Fruit fly (Drosophila melanogaster) whole organism, embryonic: ENCODE results near the gene DEF8.
A peak's percentile ranks its signal among the peaks of the same experiment; 100 is the strongest.

Experiments
- Asciz ChIP-seq: fragments of 200-800 bp; sonication (Bioruptor generic); optimal IDR thresholded peaks from 2 replicates; lab custom pipeline; 2017; ENCODE audit warnings: missing biosample characterization, mild to moderate bottlenecking, missing genetic modification characterization, missing genetic modification reagents
- Blimp-1 ChIP-seq: fragments of 200-800 bp; sonication (Bioruptor generic); optimal IDR thresholded peaks from 3 replicates; lab custom pipeline; 2018; ENCODE audit warnings: missing biosample characterization, missing genetic modification characterization, mild to moderate bottlenecking, moderate library complexity, missing genetic modification reagents
- CG10209 ChIP-seq: fragments of 200-800 bp; sonication (Bioruptor generic); optimal IDR thresholded peaks from 3 replicates; lab custom pipeline; 2017; ENCODE audit warnings: missing biosample characterization, mild to moderate bottlenecking, missing genetic modification characterization, missing genetic modification reagents
- CG12769 ChIP-seq: fragments of 200-800 bp; sonication (Bioruptor generic); optimal IDR thresholded peaks from 2 replicates; lab custom pipeline; 2019; ENCODE audit warnings: missing biosample characterization, mild to moderate bottlenecking, missing genetic modification characterization, moderate library complexity
- CG12942 ChIP-seq: fragments of 200-800 bp; sonication (Bioruptor generic); optimal IDR thresholded peaks from 3 replicates; lab custom pipeline; 2016; ENCODE audit warnings: missing biosample characterization, missing genetic modification characterization
- CG13287 ChIP-seq: fragments of 200-800 bp; sonication (Bioruptor generic); IDR thresholded peaks from 2 replicates; pipeline ENCODE4 v1.3.6; 2022; ENCODE audit warnings: missing biosample characterization, missing genetic modification characterization; ENCODE audit not compliant: partially characterized antibody
- CG13296 ChIP-seq: fragments of 200-800 bp; sonication (Bioruptor generic); optimal IDR thresholded peaks from 3 replicates; lab custom pipeline; 2018; ENCODE audit warnings: missing biosample characterization, mild to moderate bottlenecking, missing genetic modification characterization
- CG13775 ChIP-seq: fragments of 200-800 bp; sonication (Bioruptor generic); optimal IDR thresholded peaks from 3 replicates; lab custom pipeline; 2017; ENCODE audit warnings: missing biosample characterization, mild to moderate bottlenecking, missing genetic modification characterization
- CG13894 ChIP-seq: fragments of 200-800 bp; sonication (Bioruptor generic); optimal IDR thresholded peaks from 3 replicates; lab custom pipeline; 2018; ENCODE audit warnings: missing biosample characterization, mild to moderate bottlenecking, missing genetic modification characterization, moderate library complexity
- CG17186 ChIP-seq: fragments of 200-800 bp; sonication (Bioruptor generic); optimal IDR thresholded peaks from 3 replicates; lab custom pipeline; 2017; ENCODE audit warnings: missing biosample characterization, missing genetic modification reagents, missing genetic modification characterization
- CG18011 ChIP-seq: fragments of 200-800 bp; sonication (Bioruptor generic); optimal IDR thresholded peaks from 2 replicates; lab custom pipeline; 2017; ENCODE audit warnings: missing biosample characterization, missing genetic modification characterization, mild to moderate bottlenecking, moderate library complexity, missing genotype
- CG18262 ChIP-seq: fragments of 200-800 bp; optimal IDR thresholded peaks from 3 replicates; lab custom pipeline; 2019; ENCODE audit warnings: missing biosample characterization, mild to moderate bottlenecking, missing genetic modification characterization, moderate library complexity
- CG18764 ChIP-seq: fragments of 200-800 bp; sonication (Bioruptor generic); optimal IDR thresholded peaks from 3 replicates; lab custom pipeline; 2016; ENCODE audit warnings: missing biosample characterization, missing genetic modification characterization
- CG2678 ChIP-seq: fragments of 200-800 bp; sonication (Bioruptor generic); optimal IDR thresholded peaks from 3 replicates; lab custom pipeline; 2019; ENCODE audit warnings: missing biosample characterization, mild to moderate bottlenecking, missing genetic modification characterization, moderate library complexity
- CG30403 ChIP-seq: fragments of 200-800 bp; sonication (Bioruptor generic); optimal IDR thresholded peaks from 3 replicates; lab custom pipeline; 2016; ENCODE audit warnings: missing biosample characterization, missing genetic modification characterization
- CG31441 ChIP-seq: fragments of 200-800 bp; sonication (Bioruptor generic); IDR thresholded peaks from 2 replicates; pipeline ENCODE4 v1.3.6; 2022; ENCODE audit warnings: missing biosample characterization, missing genetic modification characterization
- CG33213 ChIP-seq: fragments of 200-800 bp; sonication (Bioruptor generic); optimal IDR thresholded peaks from 3 replicates; lab custom pipeline; 2016; ENCODE audit warnings: missing biosample characterization, missing genetic modification characterization
- CG3407 ChIP-seq: fragments of 200-800 bp; sonication (Bioruptor generic); optimal IDR thresholded peaks from 2 replicates; lab custom pipeline; 2018; ENCODE audit warnings: missing biosample characterization, mild to moderate bottlenecking, missing genetic modification characterization
- CG5953 ChIP-seq: fragments of 200-800 bp; sonication (Bioruptor generic); IDR thresholded peaks from 2 replicates; pipeline ENCODE4 v1.3.6; 2022; ENCODE audit warnings: missing biosample characterization, missing genetic modification characterization
- CG7839 ChIP-seq: fragments of 200-800 bp; sonication (Bioruptor generic); optimal IDR thresholded peaks from 3 replicates; lab custom pipeline; 2018; ENCODE audit warnings: missing biosample characterization, mild to moderate bottlenecking, missing genetic modification characterization, moderate library complexity
- CTCF ChIP-seq: fragments of 200-800 bp; sonication (Bioruptor generic); optimal IDR thresholded peaks from 2 replicates; lab custom pipeline; 2017; ENCODE audit warnings: missing biosample characterization, mild to moderate bottlenecking, missing genetic modification characterization, moderate library complexity
- CkIIα-i1 ChIP-seq: fragments of 200-800 bp; sonication (Bioruptor generic); IDR thresholded peaks from 2 replicates; pipeline ENCODE4 v1.3.6; 2022; ENCODE audit warnings: missing biosample characterization, missing genetic modification characterization
- Deaf1 ChIP-seq: fragments of 200-800 bp; optimal IDR thresholded peaks from 3 replicates; lab custom pipeline; 2019; ENCODE audit warnings: missing biosample characterization, mild to moderate bottlenecking, missing genetic modification characterization, moderate library complexity
- Dfd ChIP-seq, 2 experiments: fragments of >200 bp; optimal IDR thresholded peaks; 2 replicates each; lab custom pipeline; 2017; ENCODE audit warnings: missing biosample characterization in 2 of 2, missing genetic modification characterization in 2 of 2
- Ets65A ChIP-seq: fragments of 200-800 bp; sonication (Bioruptor generic); peaks from one replicate; lab custom pipeline; 2016; ENCODE audit warnings: missing biosample characterization, missing genetic modification characterization
- HmgZ ChIP-seq: fragments of 200-800 bp; sonication (Bioruptor generic); optimal IDR thresholded peaks from 2 replicates; lab custom pipeline; 2018; ENCODE audit warnings: missing biosample characterization, mild to moderate bottlenecking, missing genetic modification characterization
- Kr ChIP-seq: fragments of 200-800 bp; sonication (Bioruptor generic); optimal IDR thresholded peaks from 2 replicates; lab custom pipeline; 2017; ENCODE audit warnings: missing biosample characterization, mild to moderate bottlenecking, missing genetic modification characterization
- Nf-YA ChIP-seq: fragments of 200-800 bp; sonication (Bioruptor generic); IDR thresholded peaks from 2 replicates; pipeline ENCODE4 v1.3.6; 2022; ENCODE audit warnings: missing biosample characterization, missing genetic modification characterization
- NfI ChIP-seq: fragments of 200-800 bp; sonication (Bioruptor generic); optimal IDR thresholded peaks from 3 replicates; lab custom pipeline; 2018; ENCODE audit warnings: missing biosample characterization, mild to moderate bottlenecking, missing genetic modification characterization, moderate library complexity
- PHDP ChIP-seq: fragments of 200-800 bp; sonication (Bioruptor generic); optimal IDR thresholded peaks from 3 replicates; lab custom pipeline; 2018; ENCODE audit warnings: missing biosample characterization, mild to moderate bottlenecking, missing genetic modification characterization, moderate library complexity
- Rx ChIP-seq: fragments of 200-800 bp; sonication (Bioruptor generic); IDR thresholded peaks from 2 replicates; pipeline ENCODE4 v1.3.6; 2022; ENCODE audit warnings: missing biosample characterization, missing genetic modification characterization
- ab ChIP-seq: fragments of 200-800 bp; sonication (Bioruptor generic); optimal IDR thresholded peaks from 2 replicates; lab custom pipeline; 2016; ENCODE audit warnings: missing biosample characterization, missing genetic modification characterization
- aop ChIP-seq: fragments of 200-800 bp; sonication (Bioruptor generic); IDR thresholded peaks from 2 replicates; pipeline ENCODE4 v1.3.6; 2022; ENCODE audit warnings: missing biosample characterization, missing genetic modification characterization
- ato ChIP-seq: fragments of 200-800 bp; sonication (Bioruptor generic); IDR thresholded peaks from 2 replicates; pipeline ENCODE4 v1.3.6; 2022; ENCODE audit warnings: missing biosample characterization, missing genetic modification characterization; ENCODE audit not compliant: partially characterized antibody
- bigmax ChIP-seq: fragments of 200-800 bp; sonication (Bioruptor generic); optimal IDR thresholded peaks from 2 replicates; lab custom pipeline; 2018; ENCODE audit warnings: missing biosample characterization, mild to moderate bottlenecking, missing genetic modification characterization
- cg ChIP-seq: fragments of 200-800 bp; sonication (Bioruptor generic); optimal IDR thresholded peaks from 3 replicates; lab custom pipeline; 2019; ENCODE audit warnings: missing biosample characterization, mild to moderate bottlenecking, missing genetic modification characterization, moderate library complexity
- crol ChIP-seq: fragments of 200-800 bp; sonication (Bioruptor generic); IDR thresholded peaks from 2 replicates; pipeline ENCODE4 v1.3.6; 2022; ENCODE audit warnings: missing biosample characterization, missing genetic modification characterization
- dimm ChIP-seq: fragments of 200-800 bp; sonication (Bioruptor generic); IDR thresholded peaks from 2 replicates; pipeline ENCODE4 v1.3.6; 2022; ENCODE audit warnings: missing biosample characterization, missing genetic modification characterization
- gem ChIP-seq: fragments of 200-800 bp; sonication (Bioruptor generic); optimal IDR thresholded peaks from 2 replicates; lab custom pipeline; 2019; ENCODE audit warnings: missing biosample characterization, mild to moderate bottlenecking, missing genetic modification characterization, moderate library complexity
- gfzf ChIP-seq: fragments of 200-800 bp; sonication (Bioruptor generic); optimal IDR thresholded peaks from 2 replicates; lab custom pipeline; 2016; ENCODE audit warnings: missing biosample characterization, mild to moderate bottlenecking, missing genetic modification characterization, moderate library complexity
- gro ChIP-seq: fragments of 200-800 bp; sonication (Bioruptor generic); optimal IDR thresholded peaks from 2 replicates; lab custom pipeline; 2016; ENCODE audit warnings: missing biosample characterization, missing genetic modification characterization
- gsb-n ChIP-seq: fragments of 200-800 bp; sonication (Bioruptor generic); optimal IDR thresholded peaks from 3 replicates; lab custom pipeline; 2018; ENCODE audit warnings: missing biosample characterization, mild to moderate bottlenecking, missing genetic modification characterization
- ken ChIP-seq: fragments of 200-800 bp; sonication (Bioruptor generic); IDR thresholded peaks from 3 replicates; pipeline ENCODE4 v1.3.6; 2022; ENCODE audit warnings: missing biosample characterization, missing genetic modification characterization
- pan ChIP-seq, 4 experiments: fragments of >200 bp in 3 of 4; fragments of 200-800 bp in 1 of 4; sonication (Bioruptor generic) in 1 of 4; optimal IDR thresholded peaks in 3 of 4; IDR thresholded peaks in 1 of 4; 2 replicates each; pipeline versions ENCODE4 v1.3.6 to Lab custom; 2017 to 2022; ENCODE audit warnings: missing biosample characterization in 2 of 4, missing genetic modification characterization in 2 of 4, mixed read lengths in 1 of 4
- row ChIP-seq: fragments of 200-800 bp; sonication (Bioruptor generic); IDR thresholded peaks from 3 replicates; pipeline ENCODE4 v1.3.6; 2022; ENCODE audit warnings: missing biosample characterization, missing genetic modification characterization
- run ChIP-seq: fragments of 200-800 bp; sonication (Bioruptor generic); optimal IDR thresholded peaks from 3 replicates; lab custom pipeline; 2018; ENCODE audit warnings: missing biosample characterization, mild to moderate bottlenecking, missing genetic modification characterization
- so ChIP-seq: fragments of 200-800 bp; sonication (Bioruptor generic); IDR thresholded peaks from 3 replicates; pipeline ENCODE4 v1.3.6; 2022; ENCODE audit warnings: missing biosample characterization, missing genetic modification characterization
- z ChIP-seq: fragments of 200-800 bp; sonication (Bioruptor generic); IDR thresholded peaks from 3 replicates; pipeline ENCODE4 v1.3.6; 2022; ENCODE audit warnings: missing biosample characterization, missing genetic modification characterization

The DEF8 gene

dm6 chr3L:12090898-12091685, 40.9 kb upstream of the DEF8 start (continued):
- TF ChIP-seq Blimp-1, result no peak
- 0 out of 2 replicates have a peak, but pooled peaks have one; percentile 28 for TF ChIP-seq Rx (GFP tag; lab: Robert Waterston, UW)
- no peak for TF ChIP-seq Nf-YA (GFP tag; lab: Robert Waterston, UW)
- peak; percentile 48; the same call in 1 of the 3 replicates for TF ChIP-seq so (GFP tag; lab: Robert Waterston, UW)
- TF ChIP-seq pan (optimal IDR thresholded peaks at IDR 0.05; lab: Kevin White, UChicago), result no peak
- TF ChIP-seq pan (GFP tag; optimal IDR thresholded peaks at IDR 0.05 in 1 of 2, IDR thresholded peaks at IDR 0.05 in 1 of 2), result peak in 1 of 2 experiments; percentile 68
- no peak for TF ChIP-seq CkIIα-i1 (GFP tag; lab: Robert Waterston, UW)
- TF ChIP-seq CG13287 (GFP tag; lab: Robert Waterston, UW), result no peak
- peak; percentile 38 for TF ChIP-seq CG13894 (tag; lab: Kevin White, UChicago)
- TF ChIP-seq CG18011 (GFP tag; lab: Kevin White, UChicago), result peak; percentile 28
- TF ChIP-seq run (tag; lab: Kevin White, UChicago), result peak; percentile 10
- TF ChIP-seq gem (tag; lab: Kevin White, UChicago), result peak; percentile 73
- peak; percentile 38; the same call in 1 of the 2 replicates for TF ChIP-seq aop
- TF ChIP-seq dimm (GFP tag; lab: Robert Waterston, UW), result no peak; the same call in 1 of the 2 replicates
- no peak for TF ChIP-seq Dfd (GFP tag; optimal IDR thresholded peaks at IDR 0.05; lab: Kevin White, UChicago)
- no peak for TF ChIP-seq cg
- peak; percentile 8 for TF ChIP-seq ab (GFP tag; lab: Kevin White, UChicago)
- TF ChIP-seq row, result peak; percentile 84
- peak; percentile 44; the same call in 1 of the 2 replicates for TF ChIP-seq CG5953 (GFP tag; lab: Robert Waterston, UW)
- peak; percentile 44 for TF ChIP-seq gro (GFP tag; lab: Kevin White, UChicago)
- peak; percentile 22 for TF ChIP-seq CTCF (GFP tag; lab: Kevin White, UChicago)
- 0 out of 3 replicates have a peak, but pooled peaks have one; percentile 55 for TF ChIP-seq ken (GFP tag; lab: Robert Waterston, UW)
- TF ChIP-seq NfI, result peak; percentile 65
- peak; percentile 68 for TF ChIP-seq CG30403 (GFP tag; lab: Kevin White, UChicago)
- TF ChIP-seq CG10209 (GFP tag; lab: Kevin White, UChicago), result peak; percentile 59
- TF ChIP-seq bigmax (GFP tag; lab: Kevin White, UChicago), result no peak
- peak; percentile 23 for TF ChIP-seq CG18262 (tag; lab: Kevin White, UChicago)
- TF ChIP-seq PHDP, result peak; percentile 69
- no peak for TF ChIP-seq ato (GFP tag; lab: Robert Waterston, UW)
- TF ChIP-seq CG18764 (GFP tag; lab: Kevin White, UChicago), result peak; percentile 37
- peak; percentile 51; the same call in 1 of the 2 replicates for TF ChIP-seq CG31441 (GFP tag; lab: Robert Waterston, UW)
- TF ChIP-seq Deaf1 (tag; lab: Kevin White, UChicago), result peak; percentile 7
- TF ChIP-seq Ets65A, result peak; percentile 77
- TF ChIP-seq Asciz (GFP tag; lab: Kevin White, UChicago), result peak; percentile 65
- peak; percentile 77 for TF ChIP-seq CG7839 (tag; lab: Kevin White, UChicago)
- TF ChIP-seq crol (GFP tag; lab: Robert Waterston, UW), result no peak
- peak; percentile 56 for TF ChIP-seq HmgZ (tag; lab: Kevin White, UChicago)
- TF ChIP-seq CG12769 (tag; lab: Kevin White, UChicago), result peak; percentile 68
- peak; percentile 33 for TF ChIP-seq CG13775
- TF ChIP-seq gfzf, result no peak
- peak; percentile 81 for TF ChIP-seq CG2678
- peak; percentile 1 for TF ChIP-seq CG3407 (GFP tag; lab: Kevin White, UChicago)
- peak; percentile 68 for TF ChIP-seq CG13296 (GFP tag; lab: Kevin White, UChicago)
- no peak for TF ChIP-seq Kr (GFP tag; lab: Kevin White, UChicago)
- peak; percentile 43 for TF ChIP-seq CG12942 (GFP tag; lab: Kevin White, UChicago)
- TF ChIP-seq CG33213 (GFP tag; lab: Kevin White, UChicago), result peak; percentile 11
- TF ChIP-seq CG17186 (GFP tag; lab: Kevin White, UChicago), result no peak
- no peak for TF ChIP-seq gsb-n (tag; lab: Kevin White, UChicago)
- TF ChIP-seq z (GFP tag; lab: Robert Waterston, UW), result no peak
